Fruit fly (Drosophila melanogaster): ENCODE results near the gene rhea.
A peak's percentile ranks its signal among the peaks of the same experiment; 100 is the strongest.

The rhea gene

DNA sequence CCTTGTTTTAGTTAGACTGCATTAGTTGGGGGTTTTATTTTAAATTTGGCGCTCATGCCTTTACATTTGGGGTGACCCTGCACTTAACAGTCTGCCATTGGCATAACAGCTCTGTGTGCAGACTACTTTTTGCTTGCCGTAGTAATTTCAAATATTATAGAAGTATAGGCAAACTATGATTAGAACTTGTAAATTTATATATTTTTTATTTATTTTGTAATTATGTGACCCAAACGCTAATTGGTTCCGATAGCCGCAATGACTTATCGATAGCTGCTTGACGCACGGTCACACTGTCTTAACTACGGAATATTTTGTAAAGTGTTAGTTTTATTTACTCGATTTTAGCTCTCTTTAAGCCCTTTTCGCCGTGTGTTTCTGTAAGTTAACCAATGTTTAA lies at the start of gene rhea:
Gene rhea, plus strand, starts transcription at position 292 of the 400 bp plus-strand sequence.
- TF ChIP-seq Sox14 (GFP tag; optimal IDR thresholded peaks at IDR 0.05) (peak; percentile 19), eg (GFP tag; IDR thresholded peaks at IDR 0.05) (no peak), net (GFP tag; optimal IDR thresholded peaks at IDR 0.05) (no peak), Hr4 (GFP tag; optimal IDR thresholded peaks at IDR 0.05) (peak; percentile 7), Blimp-1 (GFP tag; optimal IDR thresholded peaks at IDR 0.05) (no peak), svp (GFP tag) (peak; percentile 5), Met (GFP tag; optimal IDR thresholded peaks at IDR 0.05) (peak; percentile 23), acj6 (GFP tag; optimal IDR thresholded peaks at IDR 0.05) (peak; percentile 32), Sox15 (GFP tag; optimal IDR thresholded peaks at IDR 0.05) (no peak), fkh (GFP tag; optimal IDR thresholded peaks at IDR 0.05) (peak; percentile 43), Ets21C (GFP tag; optimal IDR thresholded peaks at IDR 0.05) (no peak), CG6163 (GFP tag; IDR thresholded peaks at IDR 0.05) (no peak), achi (GFP tag; optimal IDR thresholded peaks at IDR 0.05) (peak; percentile 33), lz (GFP tag; optimal IDR thresholded peaks at IDR 0.05) (peak; percentile 6), OdsH (GFP tag; optimal IDR thresholded peaks at IDR 0.05) (peak; percentile 37), Lpt (GFP tag; optimal IDR thresholded peaks at IDR 0.05) (no peak), CG3032 (tag; optimal IDR thresholded peaks at IDR 0.05) (peak; percentile 8), CG1621 (tag; optimal IDR thresholded peaks at IDR 0.05) (peak; percentile 79), CG31627 (GFP tag; optimal IDR thresholded peaks at IDR 0.05) (peak; percentile 8), topi (GFP tag; optimal IDR thresholded peaks at IDR 0.05) (no peak), CG4318 (GFP tag; optimal IDR thresholded peaks at IDR 0.05) (no peak), CG8319 (GFP tag; optimal IDR thresholded peaks at IDR 0.05) (no peak), Eip78C (GFP tag) (peak; percentile 53), fd85E (GFP tag; optimal IDR thresholded peaks at IDR 0.05) (no peak), dsx (GFP tag; optimal IDR thresholded peaks at IDR 0.05; ENCODE audit: poor library complexity, severe bottlenecking) (peak; percentile 18), CG10669 (GFP tag; optimal IDR thresholded peaks at IDR 0.05) (no peak)

DNA sequence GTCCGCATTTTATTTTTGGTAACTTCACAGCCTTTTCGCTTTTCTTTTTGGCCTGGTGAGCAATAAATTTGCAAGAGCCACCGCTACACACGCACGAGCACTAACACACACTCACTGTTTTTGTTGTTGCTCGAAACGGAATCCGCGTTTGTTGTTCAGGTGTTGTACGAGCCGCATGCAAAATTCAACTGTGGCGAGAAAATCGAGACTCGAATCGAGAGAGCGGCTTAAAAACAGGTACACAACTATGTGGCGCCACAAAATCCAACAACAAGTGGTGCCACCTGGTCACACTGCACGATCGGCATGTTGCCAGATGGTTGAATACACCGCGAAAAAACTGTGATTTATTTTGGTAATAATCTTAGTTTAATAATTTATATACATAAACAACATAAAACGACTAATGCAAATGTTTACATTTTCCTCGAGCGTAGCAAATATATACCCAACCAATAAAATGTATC lies 37.8 kb upstream of the rhea start, which contains the start of gene CG43163:
Gene CG43163, minus strand, starts transcription at position 172 of the 467 bp plus-strand sequence.
- TF ChIP-seq cyc (GFP tag; optimal IDR thresholded peaks at IDR 0.05) (peak; percentile 57), CG6854 (GFP tag; optimal IDR thresholded peaks at IDR 0.05) (peak; percentile 6), net (GFP tag; optimal IDR thresholded peaks at IDR 0.05) (no peak), vri (GFP tag; optimal IDR thresholded peaks at IDR 0.05) (no peak), Hr39 (GFP tag; optimal IDR thresholded peaks at IDR 0.05) (no peak), CG34406 (GFP tag; optimal IDR thresholded peaks at IDR 0.05) (peak; percentile 60), CG32006 (GFP tag; optimal IDR thresholded peaks at IDR 0.05) (no peak), CG11294 (GFP tag; IDR thresholded peaks at IDR 0.05) (no peak; the same call in 1 of the 2 replicates), ss (GFP tag; optimal IDR thresholded peaks at IDR 0.05) (peak; percentile 33 to 55), CG4318 (GFP tag; optimal IDR thresholded peaks at IDR 0.05) (no peak), CG1621 (tag; optimal IDR thresholded peaks at IDR 0.05) (peak; percentile 36), topi (GFP tag; optimal IDR thresholded peaks at IDR 0.05) (peak; percentile 69), CG8319 (GFP tag; optimal IDR thresholded peaks at IDR 0.05) (peak; percentile 14), acj6 (GFP tag; optimal IDR thresholded peaks at IDR 0.05) (no peak), pdm3 (GFP tag; optimal IDR thresholded peaks at IDR 0.05) (no peak), spab (GFP tag; optimal IDR thresholded peaks at IDR 0.05) (no peak), CG7368 (GFP tag; optimal IDR thresholded peaks at IDR 0.05) (peak; percentile 14), Ets96B (tag; optimal IDR thresholded peaks at IDR 0.05) (peak; percentile 51), Gug (GFP tag; IDR thresholded peaks at IDR 0.05) (peak; percentile 52), CG31627 (GFP tag; optimal IDR thresholded peaks at IDR 0.05) (peak; percentile 63), Eip78C (GFP tag) (peak; percentile 92), dsx (GFP tag; optimal IDR thresholded peaks at IDR 0.05; ENCODE audit: poor library complexity, severe bottlenecking) (peak; percentile 82), CG6808 (GFP tag; optimal IDR thresholded peaks at IDR 0.05) (no peak), Met (GFP tag; optimal IDR thresholded peaks at IDR 0.05) (no peak), CG8119 (GFP tag; IDR thresholded peaks at IDR 0.05) (peak; percentile 71; the same call in 2 of the 3 replicates), OdsH (GFP tag; optimal IDR thresholded peaks at IDR 0.05) (no peak), Ets21C (GFP tag; optimal IDR thresholded peaks at IDR 0.05) (no peak), CG8632 (GFP tag; optimal IDR thresholded peaks at IDR 0.05) (peak; percentile 47), salr (GFP tag; optimal IDR thresholded peaks at IDR 0.05) (peak; percentile 16 to 42), Sox14 (GFP tag; optimal IDR thresholded peaks at IDR 0.05) (peak; percentile 76), achi (GFP tag; optimal IDR thresholded peaks at IDR 0.05) (peak; percentile 67), Sox102F (GFP tag; optimal IDR thresholded peaks at IDR 0.05) (no peak), CG16779 (tag; optimal IDR thresholded peaks at IDR 0.05) (no peak), CG6163 (GFP tag; IDR thresholded peaks at IDR 0.05) (peak; percentile 78), CG15336 (GFP tag; IDR thresholded peaks at IDR 0.05) (peak; percentile 79), fd59A (GFP tag; optimal IDR thresholded peaks at IDR 0.05) (no peak), Eip93F (GFP tag; optimal IDR thresholded peaks at IDR 0.05) (no peak), Blimp-1 (GFP tag; optimal IDR thresholded peaks at IDR 0.05) (no peak), svp (GFP tag) (no peak)
